Fruit fly (Drosophila melanogaster) whole organism, adult: ENCODE results near the gene Mgat4a.

ENCODE experiments used
- CG11617 ChIP-seq: fragments of 200-800 bp; sonication (Bioruptor generic); optimal IDR thresholded peaks from 2 replicates; lab custom pipeline; 2017; ENCODE audit warnings: mild to moderate bottlenecking, missing biosample characterization, missing genetic modification reagents, missing genetic modification characterization
- CG12768 ChIP-seq: fragments of 200-800 bp; sonication (Bioruptor generic); optimal IDR thresholded peaks from 2 replicates; lab custom pipeline; 2017; ENCODE audit warnings: missing biosample characterization, missing genetic modification characterization, mild to moderate bottlenecking, moderate library complexity, missing genetic modification reagents
- CG14711 ChIP-seq: fragments of 200-800 bp; sonication (Bioruptor generic); optimal IDR thresholded peaks from 2 replicates; lab custom pipeline; 2018; ENCODE audit warnings: missing biosample characterization, mild to moderate bottlenecking, missing genetic modification characterization, moderate library complexity
- CG1620 ChIP-seq: fragments of 200-800 bp; sonication (Bioruptor generic); optimal IDR thresholded peaks from 2 replicates; lab custom pipeline; 2016; ENCODE audit warnings: missing biosample characterization, missing genetic modification characterization
- CG33017 ChIP-seq: fragments of 200-800 bp; sonication (Bioruptor generic); optimal IDR thresholded peaks from 2 replicates; lab custom pipeline; 2018; ENCODE audit warnings: missing biosample characterization, mild to moderate bottlenecking, missing genetic modification characterization, moderate library complexity
- CG5204 ChIP-seq: fragments of 200-800 bp; sonication (Bioruptor generic); optimal IDR thresholded peaks from 2 replicates; lab custom pipeline; 2016; ENCODE audit warnings: missing biosample characterization, missing genetic modification characterization
- CG7045 ChIP-seq: fragments of 200-800 bp; sonication (Bioruptor generic); optimal IDR thresholded peaks from 2 replicates; lab custom pipeline; 2017; ENCODE audit warnings: missing biosample characterization, mild to moderate bottlenecking, missing genetic modification characterization
- CG7101 ChIP-seq: fragments of 200-800 bp; sonication (Bioruptor generic); optimal IDR thresholded peaks from 2 replicates; lab custom pipeline; 2018; ENCODE audit warnings: missing biosample characterization, mild to moderate bottlenecking, missing genetic modification characterization, moderate library complexity
- Clk ChIP-seq: fragments of 200-800 bp; sonication (Bioruptor generic); optimal IDR thresholded peaks from 2 replicates; lab custom pipeline; 2017; ENCODE audit warnings: missing biosample characterization, missing genetic modification characterization
- Crg-1 ChIP-seq: fragments of 200-800 bp; sonication (Bioruptor generic); optimal IDR thresholded peaks from 2 replicates; lab custom pipeline; 2016; ENCODE audit warnings: missing biosample characterization, missing genetic modification characterization
- Hr96 ChIP-seq: fragments of 200-800 bp; sonication (Bioruptor generic); optimal IDR thresholded peaks from 2 replicates; lab custom pipeline; 2016; ENCODE audit warnings: missing biosample characterization, missing genetic modification characterization
- Mnt ChIP-seq: fragments of 200-800 bp; sonication (Bioruptor generic); optimal IDR thresholded peaks from 2 replicates; lab custom pipeline; 2016; ENCODE audit warnings: missing biosample characterization, mild to moderate bottlenecking, missing genetic modification characterization
- bab1 ChIP-seq: fragments of 200-800 bp; sonication (Bioruptor generic); optimal IDR thresholded peaks from 3 replicates; lab custom pipeline; 2019; ENCODE audit warnings: missing biosample characterization, mild to moderate bottlenecking, missing genetic modification characterization, moderate library complexity
- cic ChIP-seq: fragments of 200-800 bp; sonication (Bioruptor generic); optimal IDR thresholded peaks from 2 replicates; lab custom pipeline; 2017; ENCODE audit warnings: missing biosample characterization, mild to moderate bottlenecking, missing genetic modification characterization, moderate library complexity
- cnc ChIP-seq, 2 experiments: fragments of >200 bp; optimal IDR thresholded peaks; 2 replicates each; lab custom pipeline; 2017
- kay ChIP-seq: fragments of 200-800 bp; sonication (Bioruptor generic); peaks from one replicate; lab custom pipeline; 2016; ENCODE audit warnings: missing biosample characterization, missing genetic modification characterization, borderline replicate concordance
- ovo ChIP-seq: fragments of 200-800 bp; sonication (Bioruptor generic); optimal IDR thresholded peaks from 2 replicates; lab custom pipeline; 2016; ENCODE audit warnings: missing biosample characterization, missing genetic modification characterization
- pad ChIP-seq: fragments of 200-800 bp; sonication (Bioruptor generic); optimal IDR thresholded peaks from 3 replicates; lab custom pipeline; 2017; ENCODE audit warnings: missing biosample characterization, missing genetic modification characterization, mild to moderate bottlenecking, moderate library complexity, missing genetic modification reagents
- tj ChIP-seq: fragments of 200-800 bp; sonication (Bioruptor generic); optimal IDR thresholded peaks from 3 replicates; lab custom pipeline; 2017; ENCODE audit warnings: missing biosample characterization, mild to moderate bottlenecking, missing genetic modification characterization, moderate library complexity
- toe ChIP-seq: fragments of 200-800 bp; sonication (Bioruptor generic); optimal IDR thresholded peaks from 2 replicates; lab custom pipeline; 2016; ENCODE audit warnings: missing biosample characterization, missing genetic modification characterization

Gene Mgat4a

dm6 chr3L:14781082-14781862 lies 19.4 kb downstream of the Mgat4a start:
- TF ChIP-seq CG7101: peak; percentile 8
- TF ChIP-seq cic (GFP tag; lab: Kevin White, UChicago): peak; percentile 28
- TF ChIP-seq CG14711 (tag; lab: Kevin White, UChicago): peak; percentile 5
- TF ChIP-seq Crg-1: peak; percentile 30
- peak; percentile 87 for TF ChIP-seq bab1
- no peak for TF ChIP-seq CG1620
- TF ChIP-seq Mnt: no peak
- TF ChIP-seq tj (GFP tag; lab: Kevin White, UChicago): peak; percentile 61
- no peak for TF ChIP-seq CG33017
- peak; percentile 48 for TF ChIP-seq CG7045 (GFP tag; lab: Kevin White, UChicago)
- peak; percentile 52 for TF ChIP-seq CG11617 (GFP tag; lab: Kevin White, UChicago)
- TF ChIP-seq CG12768: peak; percentile 20

- TF ChIP-seq Hr96 (GFP tag; lab: Kevin White, UChicago) (no peak), kay (peak; percentile 66), CG7045 (GFP tag; lab: Kevin White, UChicago) (no peak), Crg-1 (no peak), pad (GFP tag; lab: Kevin White, UChicago) (no peak), ovo (GFP tag; lab: Kevin White, UChicago) (no peak)
These were observed 20.0 kb downstream of the Mgat4a start for dm6 chr3L:14781863-14782218.

- peak; percentile 43 for TF ChIP-seq tj (GFP tag; lab: Kevin White, UChicago)
- TF ChIP-seq bab1: no peak
- peak; percentile 97 for TF ChIP-seq kay
- TF ChIP-seq CG12768: peak; percentile 28
- peak; percentile 32 for TF ChIP-seq cic (GFP tag; lab: Kevin White, UChicago)
These were observed 21.0 kb downstream of the Mgat4a start for dm6 chr3L:14782626-14783362.

dm6 chr3L:14783363-14783627 lies 21.5 kb downstream of the Mgat4a start:
- no peak for TF ChIP-seq CG11617 (GFP tag; lab: Kevin White, UChicago)
- peak; percentile 79 for TF ChIP-seq cic (GFP tag; lab: Kevin White, UChicago)
- peak; percentile 17 for TF ChIP-seq Mnt
- peak; percentile 16 for TF ChIP-seq CG33017

dm6 chr3L:14784241-14784948 lies 22.6 kb downstream of the Mgat4a start:
- no peak for TF ChIP-seq CG5204
- no peak for TF ChIP-seq toe (GFP tag; lab: Kevin White, UChicago)
- TF ChIP-seq kay: peak; percentile 90

dm6 chr3L:14784949-14785408 lies 23.2 kb downstream of the Mgat4a start:
- TF ChIP-seq CG14711 (tag; lab: Kevin White, UChicago) (peak; percentile 61), tj (GFP tag; lab: Kevin White, UChicago) (no peak), cic (GFP tag; lab: Kevin White, UChicago) (no peak), cnc (optimal IDR thresholded peaks at IDR 0.05; lab: Kevin White, UChicago) (no peak), toe (GFP tag; lab: Kevin White, UChicago) (peak; percentile 42), pad (GFP tag; lab: Kevin White, UChicago) (peak; percentile 22), ovo (GFP tag; lab: Kevin White, UChicago) (no peak), CG7101 (peak; percentile 54), CG5204 (peak; percentile 69), CG1620 (peak; percentile 25), CG11617 (GFP tag; lab: Kevin White, UChicago) (peak; percentile 56), Crg-1 (peak; percentile 17), CG12768 (peak; percentile 40), CG7045 (GFP tag; lab: Kevin White, UChicago) (peak; percentile 85), bab1 (no peak), CG33017 (peak; percentile 66), Hr96 (GFP tag; lab: Kevin White, UChicago) (peak; percentile 45)

dm6 chr3L:14785492-14785916 lies 23.7 kb downstream of the Mgat4a start:
- peak; percentile 29 for TF ChIP-seq pad (GFP tag; lab: Kevin White, UChicago)
- TF ChIP-seq bab1: peak; percentile 74
- no peak for TF ChIP-seq tj (GFP tag; lab: Kevin White, UChicago)
- TF ChIP-seq cic (GFP tag; lab: Kevin White, UChicago): no peak
- peak; percentile 3 for TF ChIP-seq Mnt
- no peak for TF ChIP-seq cnc (optimal IDR thresholded peaks at IDR 0.05; lab: Kevin White, UChicago)
- TF ChIP-seq CG14711 (tag; lab: Kevin White, UChicago): peak; percentile 59
- TF ChIP-seq toe (GFP tag; lab: Kevin White, UChicago): peak; percentile 59
- TF ChIP-seq CG5204: peak; percentile 73
- peak; percentile 69 for TF ChIP-seq Clk (GFP tag; lab: Kevin White, UChicago)
- TF ChIP-seq Crg-1: no peak
- peak; percentile 24 for TF ChIP-seq CG33017
- TF ChIP-seq CG12768: peak; percentile 75
- TF ChIP-seq CG7045 (GFP tag; lab: Kevin White, UChicago): peak; percentile 75
- TF ChIP-seq CG1620: peak; percentile 56
- TF ChIP-seq kay: no peak
- TF ChIP-seq CG11617 (GFP tag; lab: Kevin White, UChicago): no peak
- no peak for TF ChIP-seq ovo (GFP tag; lab: Kevin White, UChicago)
- peak; percentile 16 for TF ChIP-seq CG7101
- TF ChIP-seq Hr96 (GFP tag; lab: Kevin White, UChicago): peak; percentile 66
